Fruit fly (Drosophila melanogaster) whole organism, embryonic: ENCODE results near the gene CG5828.

ENCODE experiments used
- Ada2b ChIP-seq: fragments of 200-800 bp; sonication (Bioruptor generic); IDR thresholded peaks from 2 replicates; pipeline ENCODE4 v1.3.6; 2022; ENCODE audit warnings: missing biosample characterization, missing genetic modification characterization
- Adf1 ChIP-seq: fragments of 200-800 bp; sonication (Bioruptor generic); IDR thresholded peaks from 2 replicates; pipeline ENCODE4 v1.3.6; 2022; ENCODE audit warnings: missing biosample characterization, missing genetic modification characterization
- Blimp-1 ChIP-seq: fragments of 200-800 bp; sonication (Bioruptor generic); optimal IDR thresholded peaks from 3 replicates; lab custom pipeline; 2018; ENCODE audit warnings: missing biosample characterization, missing genetic modification characterization, mild to moderate bottlenecking, moderate library complexity, missing genetic modification reagents
- CG10366 ChIP-seq: fragments of 200-800 bp; sonication (Bioruptor generic); IDR thresholded peaks from 2 replicates; pipeline ENCODE4 v1.3.6; 2022; ENCODE audit warnings: missing biosample characterization, missing genetic modification characterization
- CG10654 ChIP-seq: fragments of 200-800 bp; sonication (Bioruptor generic); optimal IDR thresholded peaks from 2 replicates; lab custom pipeline; 2016; ENCODE audit warnings: missing biosample characterization, missing genetic modification characterization
- CG10979 ChIP-seq: fragments of 200-800 bp; sonication (Bioruptor generic); optimal IDR thresholded peaks from 2 replicates; lab custom pipeline; 2018; ENCODE audit warnings: missing biosample characterization, mild to moderate bottlenecking, missing genetic modification characterization, moderate library complexity
- CG11456 ChIP-seq: fragments of 200-800 bp; sonication (Bioruptor generic); IDR thresholded peaks from 3 replicates; pipeline ENCODE4 v1.3.6; 2022; ENCODE audit warnings: missing biosample characterization, missing genetic modification characterization
- CG12236 ChIP-seq: fragments of 200-800 bp; sonication (Bioruptor generic); optimal IDR thresholded peaks from 2 replicates; lab custom pipeline; 2016; ENCODE audit warnings: missing biosample characterization, missing genetic modification characterization
- CG14667 ChIP-seq: fragments of 200-800 bp; sonication (Bioruptor generic); IDR thresholded peaks from 2 replicates; pipeline ENCODE4 v1.3.6; 2022; ENCODE audit warnings: missing biosample characterization, missing genetic modification characterization
- CG15479 ChIP-seq: fragments of 200-800 bp; sonication (Bioruptor generic); optimal IDR thresholded peaks from 3 replicates; lab custom pipeline; 2019; ENCODE audit warnings: missing biosample characterization, mild to moderate bottlenecking, missing genetic modification characterization, moderate library complexity
- CG15514 ChIP-seq: fragments of 200-800 bp; sonication (Bioruptor generic); optimal IDR thresholded peaks from 3 replicates; lab custom pipeline; 2017; ENCODE audit warnings: missing biosample characterization, missing genetic modification characterization, mild to moderate bottlenecking, moderate library complexity, missing genetic modification reagents
- CG1832 ChIP-seq: fragments of 200-800 bp; sonication (Bioruptor generic); optimal IDR thresholded peaks from 2 replicates; lab custom pipeline; 2017; ENCODE audit warnings: missing biosample characterization, mild to moderate bottlenecking, missing genetic modification characterization, inconsistent platforms
- CG31388 ChIP-seq: fragments of 200-800 bp; sonication (Bioruptor generic); optimal IDR thresholded peaks from 2 replicates; lab custom pipeline; 2016; ENCODE audit warnings: missing biosample characterization, missing genetic modification characterization
- CG33557 ChIP-seq: fragments of 200-800 bp; sonication (Bioruptor generic); optimal IDR thresholded peaks from 2 replicates; lab custom pipeline; 2019; ENCODE audit warnings: missing biosample characterization, mild to moderate bottlenecking, missing genetic modification characterization, moderate library complexity
- CG3847 ChIP-seq: fragments of 200-800 bp; sonication (Bioruptor generic); IDR thresholded peaks from 2 replicates; pipeline ENCODE4 v1.3.6; 2022; ENCODE audit warnings: missing biosample characterization, missing genetic modification characterization
- CG3995 ChIP-seq: fragments of 200-800 bp; sonication (Bioruptor generic); optimal IDR thresholded peaks from 3 replicates; lab custom pipeline; 2016; ENCODE audit warnings: missing biosample characterization, missing genetic modification characterization
- CG4328 ChIP-seq: fragments of 200-800 bp; sonication (Bioruptor generic); optimal IDR thresholded peaks from 3 replicates; lab custom pipeline; 2017; ENCODE audit warnings: missing biosample characterization, missing genetic modification reagents, missing genetic modification characterization
- CG43689 ChIP-seq: fragments of 200-800 bp; sonication (Bioruptor generic); IDR thresholded peaks from 2 replicates; pipeline ENCODE4 v1.3.6; 2022; ENCODE audit warnings: missing biosample characterization, missing genetic modification characterization
- CG6175 ChIP-seq: fragments of 200-800 bp; sonication (Bioruptor generic); IDR thresholded peaks from 3 replicates; pipeline ENCODE4 v1.3.6; 2022; ENCODE audit warnings: missing biosample characterization, missing genetic modification characterization
- CG6765 ChIP-seq: fragments of 200-800 bp; sonication (Bioruptor generic); optimal IDR thresholded peaks from 3 replicates; lab custom pipeline; 2017; ENCODE audit warnings: missing biosample characterization, mild to moderate bottlenecking, missing genetic modification characterization
- Chrac-16 ChIP-seq: fragments of 200-800 bp; sonication (Bioruptor generic); optimal IDR thresholded peaks from 3 replicates; lab custom pipeline; 2016; ENCODE audit warnings: missing biosample characterization, missing genetic modification characterization
- Doc2 ChIP-seq: fragments of 200-800 bp; sonication (Bioruptor generic); IDR thresholded peaks from 2 replicates; pipeline ENCODE4 v1.3.6; 2022; ENCODE audit warnings: missing biosample characterization, missing genetic modification characterization
- Gug ChIP-seq: fragments of 200-800 bp; sonication (Bioruptor generic); IDR thresholded peaks from 4 replicates; pipeline ENCODE4 v1.3.6; 2022; ENCODE audit warnings: missing biosample characterization, missing genetic modification characterization
- HLHmδ ChIP-seq: fragments of 200-800 bp; sonication (Bioruptor generic); optimal IDR thresholded peaks from 2 replicates; lab custom pipeline; 2018; ENCODE audit warnings: missing biosample characterization, mild to moderate bottlenecking, missing genetic modification characterization, moderate library complexity
- HmgD ChIP-seq: fragments of 200-800 bp; sonication (Bioruptor generic); optimal IDR thresholded peaks from 3 replicates; lab custom pipeline; 2016; ENCODE audit warnings: missing biosample characterization, missing genetic modification characterization
- Hr39 ChIP-seq: fragments of >200 bp; optimal IDR thresholded peaks from 2 replicates; lab custom pipeline; 2017
- MESR4 ChIP-seq: fragments of 200-800 bp; sonication (Bioruptor generic); optimal IDR thresholded peaks from 2 replicates; lab custom pipeline; 2018; ENCODE audit warnings: missing biosample characterization, mild to moderate bottlenecking, missing genetic modification characterization, moderate library complexity
- Max ChIP-seq: fragments of 200-800 bp; sonication (Bioruptor generic); optimal IDR thresholded peaks from 2 replicates; lab custom pipeline; 2016; ENCODE audit warnings: missing biosample characterization, mild to moderate bottlenecking, missing genetic modification characterization
- PHDP ChIP-seq: fragments of 200-800 bp; sonication (Bioruptor generic); optimal IDR thresholded peaks from 3 replicates; lab custom pipeline; 2018; ENCODE audit warnings: missing biosample characterization, mild to moderate bottlenecking, missing genetic modification characterization, moderate library complexity
- Scr ChIP-seq: fragments of 200-800 bp; sonication (Bioruptor generic); IDR thresholded peaks from 2 replicates; pipeline ENCODE4 v1.3.6; 2022; ENCODE audit warnings: missing biosample characterization, missing genetic modification characterization; ENCODE audit not compliant: partially characterized antibody
- Tbp ChIP-seq: fragments of >200 bp; optimal IDR thresholded peaks from 2 replicates; lab custom pipeline; 2018; ENCODE audit warnings: missing biosample characterization, missing genetic modification characterization
- Trl ChIP-seq, 3 experiments: fragments of >200 bp in 2 of 3; fragments of 200-800 bp in 1 of 3; sonication (Bioruptor generic) in 1 of 3; optimal IDR thresholded peaks; 2 replicates in 1 of 3; 3 replicates in 2 of 3; lab custom pipeline; 2016 to 2017; ENCODE audit warnings: missing biosample characterization in 1 of 3, missing genetic modification characterization in 1 of 3
- ato ChIP-seq: fragments of 200-800 bp; sonication (Bioruptor generic); IDR thresholded peaks from 2 replicates; pipeline ENCODE4 v1.3.6; 2022; ENCODE audit warnings: missing biosample characterization, missing genetic modification characterization; ENCODE audit not compliant: partially characterized antibody
- croc ChIP-seq: fragments of 200-800 bp; sonication (Bioruptor generic); conservative IDR thresholded peaks from 3 replicates; pipeline ENCODE4 v1.3.6; 2022; ENCODE audit warnings: missing biosample characterization, missing genetic modification characterization
- crol ChIP-seq: fragments of 200-800 bp; sonication (Bioruptor generic); IDR thresholded peaks from 2 replicates; pipeline ENCODE4 v1.3.6; 2022; ENCODE audit warnings: missing biosample characterization, missing genetic modification characterization
- gcm ChIP-seq: fragments of 200-800 bp; sonication (Bioruptor generic); optimal IDR thresholded peaks from 2 replicates; lab custom pipeline; 2019; ENCODE audit warnings: missing biosample characterization, mild to moderate bottlenecking, missing genetic modification characterization, moderate library complexity
- h ChIP-seq: fragments of >200 bp; optimal IDR thresholded peaks from 2 replicates; lab custom pipeline; 2017
- her ChIP-seq: fragments of 200-800 bp; sonication (Bioruptor generic); optimal IDR thresholded peaks from 2 replicates; lab custom pipeline; 2016; ENCODE audit warnings: missing biosample characterization, missing genetic modification characterization
- lab ChIP-seq: fragments of 200-800 bp; sonication (Bioruptor generic); optimal IDR thresholded peaks from 3 replicates; lab custom pipeline; 2017; ENCODE audit warnings: missing biosample characterization, missing genetic modification characterization, mild to moderate bottlenecking, moderate library complexity, missing genetic modification reagents
- nerfin-2 ChIP-seq: fragments of 200-800 bp; sonication (Bioruptor generic); IDR thresholded peaks from 2 replicates; pipeline ENCODE4 v1.3.6; 2022; ENCODE audit warnings: missing biosample characterization, missing genetic modification characterization; ENCODE audit not compliant: partially characterized antibody
- nmo ChIP-seq: fragments of 200-800 bp; sonication (Bioruptor generic); optimal IDR thresholded peaks from 2 replicates; lab custom pipeline; 2018; ENCODE audit warnings: missing biosample characterization, mild to moderate bottlenecking, missing genetic modification characterization, moderate library complexity
- pan ChIP-seq, 4 experiments: fragments of >200 bp in 3 of 4; fragments of 200-800 bp in 1 of 4; sonication (Bioruptor generic) in 1 of 4; optimal IDR thresholded peaks in 3 of 4; IDR thresholded peaks in 1 of 4; 2 replicates each; pipeline versions ENCODE4 v1.3.6 to Lab custom; 2017 to 2022; ENCODE audit warnings: missing biosample characterization in 2 of 4, missing genetic modification characterization in 2 of 4, mixed read lengths in 1 of 4
- phol ChIP-seq: fragments of 200-800 bp; sonication (Bioruptor generic); optimal IDR thresholded peaks from 3 replicates; lab custom pipeline; 2018; ENCODE audit warnings: missing biosample characterization, mild to moderate bottlenecking, missing genetic modification characterization, moderate library complexity
- pum ChIP-seq: fragments of 200-800 bp; sonication (Bioruptor generic); optimal IDR thresholded peaks from 2 replicates; lab custom pipeline; 2016; ENCODE audit warnings: missing biosample characterization, missing genetic modification characterization
- stwl ChIP-seq: fragments of 200-800 bp; sonication (Bioruptor generic); optimal IDR thresholded peaks from 3 replicates; lab custom pipeline; 2018; ENCODE audit warnings: missing biosample characterization, mild to moderate bottlenecking, missing genetic modification characterization, moderate library complexity
- unc-4 ChIP-seq: fragments of 200-800 bp; sonication (Bioruptor generic); IDR thresholded peaks from 2 replicates; pipeline ENCODE4 v1.3.6; 2022; ENCODE audit warnings: missing biosample characterization, missing genetic modification characterization; ENCODE audit not compliant: partially characterized antibody
- zen2 ChIP-seq: fragments of 200-800 bp; sonication (Bioruptor generic); IDR thresholded peaks from 3 replicates; pipeline ENCODE4 v1.3.6; 2022; ENCODE audit warnings: missing biosample characterization, missing genetic modification characterization; ENCODE audit not compliant: partially characterized antibody
- zfh1 ChIP-seq: fragments of 200-800 bp; sonication (Bioruptor generic); IDR thresholded peaks from 3 replicates; pipeline ENCODE4 v1.3.6; 2022; ENCODE audit warnings: missing biosample characterization, missing genetic modification characterization

The CG5828 gene

DNA sequence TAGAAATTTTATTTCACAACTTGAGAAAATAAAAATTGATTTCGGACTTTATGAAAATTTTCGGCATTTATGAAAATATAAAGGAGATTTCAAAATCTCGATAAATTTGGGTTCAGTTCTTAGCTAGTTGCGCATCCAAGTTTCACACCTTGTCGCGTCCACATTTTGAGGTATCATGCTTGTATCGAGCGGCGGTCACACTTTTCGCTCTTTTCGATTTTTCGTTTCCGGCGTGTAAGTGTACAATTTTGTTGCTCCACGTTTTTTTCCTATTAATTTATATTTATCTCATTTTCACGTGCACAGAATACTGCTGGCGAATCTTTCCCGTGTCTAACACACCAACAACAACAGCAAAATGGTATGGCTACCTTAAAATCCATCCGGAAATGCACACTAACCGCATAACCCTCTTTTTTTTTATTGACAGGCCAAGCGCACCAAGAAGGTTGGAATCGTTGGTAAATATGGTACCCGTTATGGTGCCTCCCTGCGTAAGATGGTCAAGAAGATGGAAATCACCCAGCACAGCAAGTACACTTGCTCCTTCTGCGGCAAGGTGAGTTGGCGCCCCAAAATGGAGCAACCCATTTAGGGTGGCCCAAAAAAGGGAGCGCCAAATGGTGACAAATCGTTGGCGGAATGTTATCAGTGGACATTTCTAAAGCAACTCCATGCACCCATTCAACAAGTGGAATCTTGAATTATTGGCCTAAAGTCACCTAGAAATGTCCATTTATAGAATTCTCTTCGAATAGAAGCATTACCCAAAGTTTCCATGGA lies 22.8 kb upstream of the CG5828 start, which contains the start of gene RpL37A (continued):
- TF ChIP-seq Trl (optimal IDR thresholded peaks at IDR 0.05; lab: Kevin White, UChicago) (no peak), Trl (GFP tag; optimal IDR thresholded peaks at IDR 0.05; lab: Kevin White, UChicago) (peak; percentile 89), CG11456 (GFP tag; lab: Robert Waterston, UW) (peak; percentile 86), PHDP (peak; percentile 57), unc-4 (peak; percentile 32; the same call in 1 of the 2 replicates), pan (optimal IDR thresholded peaks at IDR 0.05; lab: Kevin White, UChicago) (no peak), pan (GFP tag; optimal IDR thresholded peaks at IDR 0.05 in 1 of 2, IDR thresholded peaks at IDR 0.05 in 1 of 2) (peak in 1 of 2 experiments; percentile 68), zen2 (GFP tag; lab: Robert Waterston, UW) (no peak), croc (GFP tag; lab: Robert Waterston, UW) (no peak), Max (peak; percentile 86), Gug (GFP tag; lab: Robert Waterston, UW) (no peak), Scr (peak; percentile 37; the same call in 1 of the 2 replicates), phol (tag; lab: Kevin White, UChicago) (peak; percentile 83), CG3995 (GFP tag; lab: Kevin White, UChicago) (peak; percentile 64), CG14667 (GFP tag; lab: Robert Waterston, UW) (no peak), CG31388 (GFP tag; lab: Kevin White, UChicago) (no peak), CG3847 (GFP tag; lab: Robert Waterston, UW) (peak; percentile 77), Ada2b (peak; percentile 43; the same call in 1 of the 2 replicates), CG33557 (GFP tag; lab: Kevin White, UChicago) (peak; percentile 65), CG10366 (peak; percentile 74), her (GFP tag; lab: Kevin White, UChicago) (peak; percentile 92), MESR4 (GFP tag; lab: Kevin White, UChicago) (peak; percentile 98), CG12236 (peak; percentile 43), Blimp-1 (GFP tag; lab: Kevin White, UChicago) (no peak), Tbp (GFP tag; lab: Kevin White, UChicago) (no peak), CG6765 (GFP tag; lab: Kevin White, UChicago) (peak; percentile 94), lab (GFP tag; lab: Kevin White, UChicago) (peak; percentile 94), stwl (tag; lab: Kevin White, UChicago) (peak; percentile 79), pum (GFP tag; lab: Kevin White, UChicago) (peak; percentile 46), CG15514 (GFP tag; lab: Kevin White, UChicago) (peak; percentile 91), Chrac-16 (peak; percentile 25), zfh1 (GFP tag; lab: Robert Waterston, UW) (peak; percentile 78), CG15479 (GFP tag; lab: Kevin White, UChicago) (no peak), crol (GFP tag; lab: Robert Waterston, UW) (0 out of 2 replicates have a peak, but pooled peaks have one; percentile 21), CG6175 (GFP tag; lab: Robert Waterston, UW) (peak; percentile 72; the same call in 2 of the 3 replicates), CG1832 (GFP tag; lab: Kevin White, UChicago) (no peak), gcm (GFP tag; lab: Kevin White, UChicago) (peak; percentile 56), ato (GFP tag; lab: Robert Waterston, UW) (no peak), Doc2 (GFP tag; lab: Robert Waterston, UW) (no peak), HLHmδ (GFP tag; lab: Kevin White, UChicago) (peak; percentile 88), h (lab: Kevin White, UChicago) (no peak), CG4328 (GFP tag; lab: Kevin White, UChicago) (peak; percentile 86), CG10654 (peak; percentile 76), CG10979 (peak; percentile 69), nerfin-2 (GFP tag; lab: Robert Waterston, UW) (no peak), CG43689 (GFP tag; lab: Robert Waterston, UW) (peak; percentile 49), HmgD (GFP tag; lab: Kevin White, UChicago) (peak; percentile 65), nmo (peak; percentile 81), Adf1 (GFP tag; lab: Robert Waterston, UW) (peak; percentile 47), Hr39 (lab: Kevin White, UChicago) (no peak)
